Worm (Caenorhabditis elegans) whole organism, L4/young adult: ENCODE measurements around the gene ech-6.

Experiments
- W03F9.2 ChIP-seq: fragments of 150-350 bp; optimal IDR thresholded peaks from 2 replicates; lab custom pipeline; 2014; ENCODE audit warnings: missing biosample characterization, missing genetic modification characterization
- dao-5 ChIP-seq: sonication (generic microtip); optimal IDR thresholded peaks from 2 replicates; lab custom pipeline; 2016; ENCODE audit warnings: missing genotype, missing genetic modification characterization, moderate library complexity, missing compliant biosample characterization
- him-1 ChIP-seq: sonication (generic microtip); optimal IDR thresholded peaks from 2 replicates; lab custom pipeline; 2016; ENCODE audit warnings: missing genotype, missing genetic modification reagents, missing genetic modification characterization, missing compliant biosample characterization

The ech-6 gene

ce11 chrIII:9730407-9730806 lies 22.3 kb downstream of the ech-6 start:
- TF ChIP-seq dao-5 (tag; lab: Kevin White, UChicago) (no peak), W03F9.2 (tag; lab: Kevin White, UChicago) (no peak), him-1 (tag; lab: Kevin White, UChicago) (no peak)

- TF ChIP-seq dao-5 (tag; lab: Kevin White, UChicago) (no peak), W03F9.2 (tag; lab: Kevin White, UChicago) (no peak)
These were observed 25.2 kb downstream of the ech-6 start, which contains the start of gene C07A9.12 for ce11 chrIII:9727439-9727838. TSS of gene C07A9.12 (minus strand) at chrIII:9727539.

DNA sequence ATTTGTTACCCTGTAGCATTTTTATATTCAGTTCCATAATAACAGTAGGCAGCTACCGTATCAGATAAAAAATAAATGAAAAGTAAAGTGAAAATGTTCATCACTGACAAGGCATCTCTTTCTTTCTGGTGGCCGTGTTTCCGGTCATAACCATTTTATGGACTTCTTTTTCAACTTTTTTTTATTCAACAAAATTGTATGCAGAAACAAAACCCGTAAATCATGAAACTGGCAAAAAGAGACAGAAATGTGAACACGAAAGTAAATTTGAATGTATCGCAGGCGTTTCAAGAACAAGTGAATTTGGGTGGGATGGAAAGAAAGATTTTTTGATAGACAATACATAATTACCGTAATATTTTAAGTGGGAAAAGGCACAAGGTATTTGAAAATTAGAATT lies 27.6 kb downstream of the ech-6 start, which contains the start of gene clec-162:
Gene clec-162 (minus strand): TSS at position 101 of the 400 bp plus-strand sequence.
- no peak for TF ChIP-seq dao-5 (tag; lab: Kevin White, UChicago)
- no peak for TF ChIP-seq him-1 (tag; lab: Kevin White, UChicago)
- TF ChIP-seq W03F9.2 (tag; lab: Kevin White, UChicago), result no peak

DNA sequence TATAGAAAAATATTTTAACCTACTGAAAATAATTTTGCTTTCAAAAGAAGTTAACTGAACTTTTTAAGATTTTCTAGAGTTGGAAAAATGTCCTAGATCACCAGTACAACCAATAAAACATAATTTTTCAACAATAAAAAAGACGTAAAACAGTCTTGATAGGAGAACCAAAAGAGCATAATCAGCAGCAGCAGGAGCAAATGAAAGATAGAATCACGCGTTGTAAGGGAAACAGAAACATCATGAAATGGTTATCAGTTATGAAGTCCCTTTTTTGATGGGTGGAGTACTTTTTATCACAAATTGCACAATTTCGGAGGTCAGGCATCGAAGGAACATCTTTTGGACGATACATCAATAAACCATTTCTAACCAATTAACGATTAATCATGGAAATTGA lies 30.7 kb downstream of the ech-6 start:
- TF ChIP-seq W03F9.2 (tag; lab: Kevin White, UChicago), result no peak
- TF ChIP-seq him-1 (tag; lab: Kevin White, UChicago), result no peak
- no peak for TF ChIP-seq dao-5 (tag; lab: Kevin White, UChicago)

- TF ChIP-seq W03F9.2 (tag; lab: Kevin White, UChicago), result no peak
- no peak for TF ChIP-seq dao-5 (tag; lab: Kevin White, UChicago)
- TF ChIP-seq him-1 (tag; lab: Kevin White, UChicago), result no peak
These were observed 32.5 kb downstream of the ech-6 start, which contains the start of gene ncx-7 for ce11 chrIII:9720191-9720590. TSS of gene ncx-7 (minus strand) at chrIII:9720291.

ce11 chrIII:9717243-9717642 lies 35.4 kb downstream of the ech-6 start:
- TF ChIP-seq W03F9.2 (tag; lab: Kevin White, UChicago), result peak; percentile 32
- peak; percentile 32 for TF ChIP-seq dao-5 (tag; lab: Kevin White, UChicago)
- no peak for TF ChIP-seq him-1 (tag; lab: Kevin White, UChicago)

ce11 chrIII:9714731-9715130 lies 38.0 kb downstream of the ech-6 start:
- no peak for TF ChIP-seq W03F9.2 (tag; lab: Kevin White, UChicago)

- TF ChIP-seq W03F9.2 (tag; lab: Kevin White, UChicago) (no peak), him-1 (tag; lab: Kevin White, UChicago) (no peak), dao-5 (tag; lab: Kevin White, UChicago) (no peak)
These were observed 38.8 kb downstream of the ech-6 start, which contains the start of gene ncx-6 for ce11 chrIII:9713862-9714261. TSS of gene ncx-6 (minus strand) at chrIII:9713949.

DNA sequence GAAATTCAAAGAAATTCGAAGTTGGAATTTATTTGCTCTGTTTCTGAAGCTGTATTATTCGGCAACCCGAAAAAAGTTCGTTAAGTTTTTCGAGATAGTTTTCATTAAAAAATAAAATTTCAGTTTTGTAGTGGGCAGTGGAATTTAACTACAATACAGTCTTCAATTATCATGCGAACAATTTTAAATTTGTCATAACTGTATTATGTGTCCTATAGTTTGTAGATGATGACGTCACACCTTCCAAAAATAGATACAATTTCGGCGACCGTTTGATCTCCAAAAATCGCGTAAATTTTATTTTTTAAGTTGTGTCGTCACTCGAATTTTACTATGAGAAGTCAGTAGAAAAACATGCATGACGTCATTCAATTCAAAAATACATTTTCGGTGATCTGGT lies 39.5 kb downstream of the ech-6 start:
- TF ChIP-seq him-1 (tag; lab: Kevin White, UChicago) (no peak), dao-5 (tag; lab: Kevin White, UChicago) (no peak), W03F9.2 (tag; lab: Kevin White, UChicago) (no peak)

ce11 chrIII:9711163-9711562 lies 41.5 kb downstream of the ech-6 start:
- TF ChIP-seq dao-5 (tag; lab: Kevin White, UChicago), result no peak
- no peak for TF ChIP-seq him-1 (tag; lab: Kevin White, UChicago)
- TF ChIP-seq W03F9.2 (tag; lab: Kevin White, UChicago), result no peak

DNA sequence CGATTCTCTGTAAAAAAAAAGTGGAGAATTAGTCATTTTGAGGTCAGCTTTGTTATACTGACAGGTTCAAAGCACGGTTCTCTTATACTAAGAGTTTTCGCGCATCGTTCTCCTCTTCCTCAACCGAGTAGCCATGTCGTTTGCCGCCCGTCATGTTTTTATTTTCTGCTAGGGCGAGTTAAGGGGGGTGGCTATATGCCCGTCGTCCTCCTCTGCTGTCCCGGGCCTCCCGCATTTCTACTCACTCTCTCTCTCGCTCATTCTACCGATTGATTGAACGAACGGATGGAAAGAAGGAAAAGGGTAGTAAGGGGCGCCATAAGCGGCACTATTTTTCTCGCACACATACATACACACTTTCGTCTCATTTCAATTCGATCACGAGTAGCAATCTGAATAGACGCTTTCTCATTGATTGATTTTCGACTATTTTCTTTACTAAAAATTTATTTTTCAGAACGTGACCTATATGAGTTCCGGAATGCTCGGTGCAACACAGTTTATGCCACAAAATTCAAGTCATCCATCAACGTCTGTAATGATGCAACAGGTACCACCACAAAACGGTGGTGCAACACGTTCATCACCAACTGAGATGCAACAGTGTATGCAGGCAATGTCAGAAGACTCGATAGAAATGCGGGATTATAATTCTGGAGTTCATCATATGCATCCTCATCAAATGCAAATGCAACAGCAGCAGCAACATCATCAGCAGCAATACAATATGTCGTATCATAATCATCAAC lies 47.4 kb downstream of the ech-6 start:
- TF ChIP-seq dao-5 (tag; lab: Kevin White, UChicago), result no peak
- no peak for TF ChIP-seq him-1 (tag; lab: Kevin White, UChicago)
- TF ChIP-seq W03F9.2 (tag; lab: Kevin White, UChicago), result no peak

DNA sequence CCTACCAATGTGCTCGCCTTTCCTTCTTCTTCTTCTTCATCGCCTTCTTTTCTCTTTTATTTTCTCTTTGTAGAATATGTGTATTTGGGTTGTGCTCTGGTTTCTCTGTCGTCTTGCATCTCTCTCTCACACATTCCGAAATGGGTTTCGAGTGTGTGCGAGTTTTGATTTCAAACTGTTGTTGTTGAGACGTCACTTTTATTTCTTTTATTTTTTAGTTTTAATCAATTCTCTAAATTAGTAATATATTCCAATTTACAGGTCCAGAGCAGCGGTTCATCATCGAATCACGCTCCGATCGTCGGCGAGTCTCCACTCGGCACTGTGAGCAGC lies 48.1 kb downstream of the ech-6 start:
- TF ChIP-seq him-1 (tag; lab: Kevin White, UChicago), result no peak
- no peak for TF ChIP-seq dao-5 (tag; lab: Kevin White, UChicago)
- no peak for TF ChIP-seq W03F9.2 (tag; lab: Kevin White, UChicago)

ce11 chrIII:9703747-9704605 lies 48.7 kb downstream of the ech-6 start:
- TF ChIP-seq dao-5 (tag; lab: Kevin White, UChicago) (peak; percentile 45), W03F9.2 (tag; lab: Kevin White, UChicago) (no peak)
